Worm (Caenorhabditis elegans) whole organism, early embryonic: ENCODE data around the gene lpr-5.

ENCODE experiments used
- B0310.2 ChIP-seq: sonication (generic microtip); optimal IDR thresholded peaks from 2 replicates; lab custom pipeline; 2016; ENCODE audit warnings: mild to moderate bottlenecking, missing genetic modification characterization, missing compliant biosample characterization
- F13C5.2 ChIP-seq: sonication (generic microtip); optimal IDR thresholded peaks from 2 replicates; lab custom pipeline; 2017; ENCODE audit warnings: mild to moderate bottlenecking, missing genetic modification characterization, inconsistent platforms, missing compliant biosample characterization
- aly-1 ChIP-seq: sonication (generic microtip); optimal IDR thresholded peaks from 2 replicates; lab custom pipeline; 2016; ENCODE audit warnings: missing genetic modification characterization, missing compliant biosample characterization
- ama-1 ChIP-seq: fragments of 150-350 bp; optimal IDR thresholded peaks from 2 replicates; lab custom pipeline; 2014
- ceh-13 ChIP-seq: fragments of 200-800 bp; sonication (Bioruptor generic); optimal IDR thresholded peaks from 2 replicates; lab custom pipeline; 2018; ENCODE audit warnings: mild to moderate bottlenecking, missing genetic modification characterization, missing compliant biosample characterization
- ceh-36 ChIP-seq: sonication (generic microtip); optimal IDR thresholded peaks from 2 replicates; lab custom pipeline; 2016; ENCODE audit warnings: missing genetic modification characterization, inconsistent platforms, missing compliant biosample characterization
- ets-7 ChIP-seq: sonication (generic microtip); optimal IDR thresholded peaks from 2 replicates; lab custom pipeline; 2016; ENCODE audit warnings: missing genotype, missing genetic modification characterization, missing compliant biosample characterization
- flt-1 ChIP-seq: fragments of 200-800 bp; sonication (Bioruptor generic); IDR thresholded peaks from 2 replicates; pipeline ENCODE4 v1.3.6; 2022; ENCODE audit warnings: missing genetic modification characterization, missing compliant biosample characterization
- hmbx-1 ChIP-seq: sonication (generic microtip); optimal IDR thresholded peaks from 2 replicates; lab custom pipeline; 2016; ENCODE audit warnings: mild to moderate bottlenecking, missing genetic modification characterization, missing compliant biosample characterization
- hmg-4 ChIP-seq: fragments of 200-800 bp; sonication (Bioruptor generic); optimal IDR thresholded peaks from 2 replicates; lab custom pipeline; 2018; ENCODE audit warnings: mild to moderate bottlenecking, missing genetic modification characterization, missing compliant biosample characterization
- hnd-1 ChIP-seq: sonication (generic microtip); optimal IDR thresholded peaks from 2 replicates; lab custom pipeline; 2016; ENCODE audit warnings: missing genetic modification characterization, missing compliant biosample characterization
- scrt-1 ChIP-seq: fragments of 200-800 bp; sonication (Bioruptor generic); IDR thresholded peaks from 2 replicates; pipeline ENCODE4 v1.3.6; 2022; ENCODE audit warnings: missing genetic modification characterization, missing compliant biosample characterization
- sea-1 ChIP-seq: fragments of 200-800 bp; sonication (Bioruptor generic); conservative IDR thresholded peaks from 2 replicates; pipeline ENCODE4 v1.3.6; 2022; ENCODE audit warnings: missing genetic modification characterization, missing compliant biosample characterization
- tbx-11 ChIP-seq: fragments of 200-800 bp; sonication (Bioruptor generic); IDR thresholded peaks from 2 replicates; pipeline ENCODE4 v1.3.6; 2022; ENCODE audit warnings: missing genetic modification characterization, missing compliant biosample characterization
- tbx-37 ChIP-seq: fragments of 200-800 bp; sonication (Bioruptor generic); conservative IDR thresholded peaks from 2 replicates; pipeline ENCODE4 v1.3.6; 2022; ENCODE audit warnings: missing genetic modification reagents, missing genetic modification characterization, missing compliant biosample characterization
- tra-4 ChIP-seq: sonication (generic microtip); optimal IDR thresholded peaks from 2 replicates; lab custom pipeline; 2017; ENCODE audit warnings: missing genetic modification characterization, missing compliant biosample characterization

The lpr-5 gene

DNA sequence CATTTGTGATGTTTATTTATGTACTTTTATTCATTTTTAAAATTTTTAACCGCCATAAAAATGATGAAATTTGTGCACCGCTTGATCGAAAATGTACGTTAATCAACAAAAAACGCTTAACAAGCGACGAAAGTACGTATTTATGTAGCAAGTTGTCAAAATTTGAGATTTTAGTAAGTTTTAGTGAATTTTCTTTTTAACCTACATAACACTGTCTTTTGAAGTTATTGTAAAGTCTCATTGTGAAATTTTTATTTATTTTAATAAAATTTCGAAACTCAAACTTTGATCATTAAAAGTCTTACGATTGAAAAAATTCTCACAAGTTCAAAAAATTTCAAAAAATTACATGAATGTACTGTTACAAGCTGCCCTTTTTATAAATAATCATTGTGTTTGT lies 35.4 kb downstream of the lpr-5 start:
- no peak for TF ChIP-seq hnd-1 (tag; lab: Kevin White, UChicago)
- TF ChIP-seq tbx-37 (GFP tag; lab: Robert Waterston, UW): no peak
- no peak for TF ChIP-seq hmg-4 (GFP tag; lab: Kevin White, UChicago)
- no peak for TF ChIP-seq tra-4 (tag; lab: Kevin White, UChicago)
- TF ChIP-seq tbx-11: no peak
- TF ChIP-seq ceh-36 (tag; lab: Kevin White, UChicago): no peak
- no peak for TF ChIP-seq hmbx-1 (tag; lab: Kevin White, UChicago)
- no peak for TF ChIP-seq scrt-1
- TF ChIP-seq F13C5.2 (tag; lab: Kevin White, UChicago): no peak
- TF ChIP-seq sea-1: no peak
- no peak for TF ChIP-seq B0310.2 (tag; lab: Kevin White, UChicago)
- no peak for TF ChIP-seq ama-1 (lab: Kevin White, UChicago)

DNA sequence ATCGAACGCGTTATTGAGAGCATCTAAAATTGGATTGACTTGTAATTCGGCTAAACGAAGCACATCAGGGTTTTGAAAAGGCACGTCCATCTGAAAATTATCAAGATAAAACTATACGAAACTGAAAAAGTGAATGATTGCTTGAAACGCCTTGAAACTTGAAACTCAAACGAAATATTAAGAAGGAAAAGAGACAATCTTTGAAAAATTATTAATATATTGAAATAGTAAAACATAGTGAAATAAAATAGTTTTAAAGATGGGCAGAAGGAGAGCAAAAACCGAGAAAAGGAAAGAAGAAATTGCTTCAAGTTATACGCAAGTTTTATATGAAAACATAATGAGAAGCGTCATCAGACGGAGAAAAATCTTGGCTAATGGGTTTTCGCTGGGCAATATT lies 36.2 kb downstream of the lpr-5 start, which contains the start of gene W02H3.3:
W02H3.3 (minus strand) TSS at position 101 of the 400 bp plus-strand sequence.
- TF ChIP-seq scrt-1 (no peak), ceh-13 (GFP tag; lab: Kevin White, UChicago) (no peak), sea-1 (no peak), ceh-36 (tag; lab: Kevin White, UChicago) (no peak), ama-1 (lab: Kevin White, UChicago) (no peak), hmbx-1 (tag; lab: Kevin White, UChicago) (no peak), tbx-11 (no peak), tbx-37 (GFP tag; lab: Robert Waterston, UW) (no peak), hmg-4 (GFP tag; lab: Kevin White, UChicago) (no peak), aly-1 (tag; lab: Kevin White, UChicago) (no peak), flt-1 (GFP tag; lab: Robert Waterston, UW) (no peak), hnd-1 (tag; lab: Kevin White, UChicago) (no peak)

DNA sequence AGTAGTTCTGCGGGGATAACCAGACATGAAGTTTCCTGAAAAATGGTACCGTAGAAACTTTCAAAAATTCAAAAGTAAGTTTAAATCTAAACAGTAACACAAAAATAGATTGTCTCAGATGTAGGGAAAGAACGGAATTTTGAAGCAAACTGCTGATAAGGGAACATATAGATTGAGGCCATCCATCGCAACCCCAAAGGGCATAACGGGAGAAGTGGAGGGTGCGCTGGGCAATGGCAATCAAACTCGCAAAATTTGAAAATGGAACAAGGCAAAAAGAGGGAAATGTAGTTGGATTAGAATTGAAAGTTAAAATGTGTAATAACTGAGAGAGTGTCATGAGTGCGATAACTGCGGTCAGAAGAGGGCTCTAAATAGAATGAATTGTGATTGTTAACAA lies 41.2 kb downstream of the lpr-5 start:
- TF ChIP-seq hnd-1 (tag; lab: Kevin White, UChicago) (no peak), tbx-11 (no peak), sea-1 (no peak), tra-4 (tag; lab: Kevin White, UChicago) (no peak), ets-7 (tag; lab: Kevin White, UChicago) (no peak), B0310.2 (tag; lab: Kevin White, UChicago) (no peak), scrt-1 (no peak), hmbx-1 (tag; lab: Kevin White, UChicago) (no peak)

DNA sequence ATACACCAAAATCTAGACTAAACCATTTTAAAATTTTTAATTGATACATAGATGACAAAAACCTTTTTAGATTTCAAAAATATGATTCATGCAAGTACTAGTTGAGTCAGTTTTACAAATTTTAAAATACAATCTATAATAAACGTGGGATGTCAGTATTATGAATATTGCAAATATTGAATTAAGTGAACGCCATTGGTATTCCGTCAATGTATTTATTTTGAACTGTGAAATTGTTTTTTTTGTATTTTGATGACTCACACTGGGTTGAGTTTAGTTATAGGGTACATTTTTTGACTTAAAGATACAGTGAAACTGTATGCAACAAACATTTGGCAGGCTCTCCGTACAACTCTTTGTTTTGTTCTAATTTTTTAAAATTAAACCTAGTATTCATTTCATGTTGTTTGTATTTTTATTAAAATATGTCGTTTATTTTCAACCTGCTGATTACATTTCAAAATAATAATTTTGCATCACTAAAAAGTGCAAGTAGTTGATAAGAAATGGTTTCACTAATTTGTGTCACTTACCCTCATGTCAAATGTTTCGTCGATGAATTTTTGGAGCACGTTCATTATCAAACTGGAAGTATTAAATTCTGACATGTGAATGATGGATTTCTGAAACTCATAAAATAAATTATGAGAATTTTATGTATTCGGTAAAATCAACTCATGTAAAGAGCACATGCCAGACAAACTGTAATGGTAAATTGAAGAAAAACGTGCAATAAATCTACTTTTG lies 43.1 kb downstream of the lpr-5 start, which contains the start of gene W02H3.1:
W02H3.1 (minus strand) TSS at position 578 of the 747 bp plus-strand sequence.
- TF ChIP-seq aly-1 (tag; lab: Kevin White, UChicago): no peak
- TF ChIP-seq ama-1 (lab: Kevin White, UChicago): no peak

DNA sequence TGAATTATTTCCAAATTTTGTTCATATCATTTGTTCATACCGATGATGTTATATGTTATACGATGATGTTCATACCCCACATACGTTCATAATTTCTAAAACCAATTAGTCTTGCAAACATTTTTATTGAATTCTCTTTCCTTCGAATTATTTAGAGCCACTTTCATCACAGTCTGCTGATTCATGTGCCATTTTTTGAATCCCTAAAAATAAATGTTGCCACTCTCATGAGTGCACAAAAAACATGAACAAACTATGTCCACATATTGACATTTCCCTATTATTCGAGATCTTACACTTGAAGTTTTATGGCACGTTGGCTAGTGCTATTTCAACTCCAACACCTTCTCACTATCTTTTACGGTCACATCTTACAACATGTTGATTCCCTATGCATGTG lies 45.2 kb downstream of the lpr-5 start, which contains the start of gene clc-17:
clc-17 (plus strand) TSS at position 301 of the 400 bp plus-strand sequence.
- no peak for TF ChIP-seq aly-1 (tag; lab: Kevin White, UChicago)
- TF ChIP-seq hnd-1 (tag; lab: Kevin White, UChicago): no peak
- TF ChIP-seq ama-1 (lab: Kevin White, UChicago): no peak
- no peak for TF ChIP-seq sea-1
- TF ChIP-seq scrt-1: no peak

DNA sequence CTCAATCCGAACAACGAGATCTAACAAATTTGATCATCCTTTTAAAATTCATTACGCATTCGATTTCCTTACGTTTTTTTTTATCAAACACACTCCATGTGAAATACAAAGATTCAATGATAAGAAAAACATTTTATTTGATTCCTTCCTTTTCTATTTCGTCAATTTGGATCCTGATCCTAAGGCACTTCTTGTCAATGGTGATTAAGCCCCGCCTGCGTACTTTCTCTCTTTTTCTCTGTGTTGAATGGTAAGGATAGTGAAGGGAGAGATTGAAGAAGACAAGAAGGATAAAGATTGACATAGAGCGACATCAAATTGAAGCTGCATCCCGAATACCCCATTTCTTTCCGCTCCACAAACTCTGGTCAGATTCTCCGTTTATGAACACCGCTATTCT lies 47.3 kb downstream of the lpr-5 start, which contains the start of gene grd-1:
grd-1 (plus strand) TSS at position 241 of the 400 bp plus-strand sequence.
- TF ChIP-seq aly-1 (tag; lab: Kevin White, UChicago) (no peak), flt-1 (GFP tag; lab: Robert Waterston, UW) (no peak), ets-7 (tag; lab: Kevin White, UChicago) (no peak)
